Worm (Caenorhabditis elegans) whole organism, mixed stage, embryonic: ENCODE data around the gene R08C7.11.

Experiments
- M03D4.4 ChIP-seq: sonication (generic microtip); optimal IDR thresholded peaks from 2 replicates; lab custom pipeline; 2017; ENCODE audit warnings: mild to moderate bottlenecking, missing genetic modification characterization, missing compliant biosample characterization
- bed-3 ChIP-seq: fragments of 200-800 bp; sonication (Bioruptor generic); optimal IDR thresholded peaks from 3 replicates; lab custom pipeline; 2018; ENCODE audit warnings: mild to moderate bottlenecking, missing genetic modification characterization, moderate library complexity, missing compliant biosample characterization
- ceh-39 ChIP-seq: fragments of 150-350 bp; optimal IDR thresholded peaks from 2 replicates; lab custom pipeline; 2014; ENCODE audit warnings: missing biosample characterization, missing genetic modification characterization
- ceh-43 ChIP-seq: fragments of 200-800 bp; sonication (Bioruptor generic); optimal IDR thresholded peaks from 2 replicates; lab custom pipeline; 2018; ENCODE audit warnings: mild to moderate bottlenecking, missing genetic modification characterization, moderate library complexity, missing compliant biosample characterization
- ceh-83 ChIP-seq: fragments of 200-800 bp; sonication (Bioruptor generic); optimal IDR thresholded peaks from 2 replicates; lab custom pipeline; 2018; ENCODE audit warnings: mild to moderate bottlenecking, missing genetic modification characterization, missing compliant biosample characterization
- ces-1 ChIP-seq: fragments of 150-350 bp; optimal IDR thresholded peaks from 2 replicates; lab custom pipeline; 2014; ENCODE audit warnings: missing biosample characterization, missing genetic modification reagents, missing genetic modification characterization
- drap-1 ChIP-seq: fragments of 200-800 bp; sonication (Bioruptor generic); optimal IDR thresholded peaks from 3 replicates; lab custom pipeline; 2018; ENCODE audit warnings: mild to moderate bottlenecking, missing genetic modification characterization, missing compliant biosample characterization
- elt-3 ChIP-seq: fragments of 150-350 bp; optimal IDR thresholded peaks from 2 replicates; lab custom pipeline; 2014; ENCODE audit warnings: missing biosample characterization, missing genetic modification characterization
- flh-1 ChIP-seq: fragments of 200-800 bp; sonication (Bioruptor generic); optimal IDR thresholded peaks from 2 replicates; lab custom pipeline; 2018; ENCODE audit warnings: mild to moderate bottlenecking, missing genetic modification characterization, moderate library complexity, missing compliant biosample characterization
- ham-2 ChIP-seq: fragments of 200-800 bp; sonication (Bioruptor generic); optimal IDR thresholded peaks from 2 replicates; lab custom pipeline; 2018; ENCODE audit warnings: mild to moderate bottlenecking, missing genetic modification characterization, missing compliant biosample characterization
- hlh-1 ChIP-seq: fragments of 150-350 bp; optimal IDR thresholded peaks from 2 replicates; lab custom pipeline; 2014; ENCODE audit warnings: missing biosample characterization, missing genetic modification reagents, missing genetic modification characterization
- lin-13 ChIP-seq: fragments of 150-350 bp; optimal IDR thresholded peaks from 2 replicates; lab custom pipeline; 2014; ENCODE audit warnings: missing biosample characterization, missing genetic modification characterization
- lin-32 ChIP-seq: fragments of 200-800 bp; sonication (Bioruptor generic); optimal IDR thresholded peaks from 2 replicates; lab custom pipeline; 2018; ENCODE audit warnings: mild to moderate bottlenecking, missing genetic modification characterization, missing compliant biosample characterization
- lsy-2 ChIP-seq: fragments of 150-350 bp; optimal IDR thresholded peaks from 2 replicates; lab custom pipeline; 2014; ENCODE audit warnings: missing biosample characterization, missing genetic modification characterization
- nhr-12 ChIP-seq: fragments of 150-350 bp; optimal IDR thresholded peaks from 2 replicates; lab custom pipeline; 2014; ENCODE audit warnings: missing biosample characterization, missing genetic modification characterization
- nhr-2 ChIP-seq: fragments of 150-350 bp; optimal IDR thresholded peaks from 2 replicates; lab custom pipeline; 2014; ENCODE audit warnings: missing biosample characterization, missing genetic modification characterization
- nhr-237 ChIP-seq: fragments of 150-350 bp; optimal IDR thresholded peaks from 2 replicates; lab custom pipeline; 2014; ENCODE audit warnings: missing biosample characterization, missing genetic modification characterization
- nhr-28 ChIP-seq: fragments of 150-350 bp; optimal IDR thresholded peaks from 2 replicates; lab custom pipeline; 2014; ENCODE audit warnings: missing biosample characterization, missing genetic modification characterization
- nhr-76 ChIP-seq: sonication (generic microtip); optimal IDR thresholded peaks from 2 replicates; lab custom pipeline; 2017; ENCODE audit warnings: missing biosample characterization, missing genetic modification characterization
- pha-4 ChIP-seq: fragments of 150-350 bp; optimal IDR thresholded peaks from 2 replicates; lab custom pipeline; 2018; ENCODE audit warnings: missing biosample characterization, missing genetic modification reagents, missing genetic modification characterization
- sem-2 ChIP-seq: fragments of 200-800 bp; sonication (Bioruptor generic); optimal IDR thresholded peaks from 2 replicates; lab custom pipeline; 2018; ENCODE audit warnings: mild to moderate bottlenecking, missing genetic modification characterization, missing compliant biosample characterization
- snpc-4 ChIP-seq: fragments of 150-350 bp; optimal IDR thresholded peaks from 2 replicates; lab custom pipeline; 2014; ENCODE audit warnings: missing biosample characterization, missing genetic modification characterization
- tbx-8 ChIP-seq: fragments of 200-800 bp; sonication (Bioruptor generic); optimal IDR thresholded peaks from 2 replicates; lab custom pipeline; 2018; ENCODE audit warnings: mild to moderate bottlenecking, missing genetic modification characterization, moderate library complexity, missing compliant biosample characterization
- unc-120 ChIP-seq: sonication (generic microtip); optimal IDR thresholded peaks from 2 replicates; lab custom pipeline; 2017; ENCODE audit warnings: missing genetic modification characterization, missing compliant biosample characterization; ENCODE audit not compliant: poor library complexity, severe bottlenecking
- unc-39 ChIP-seq: fragments of 150-350 bp; optimal IDR thresholded peaks from 2 replicates; lab custom pipeline; 2014; ENCODE audit warnings: missing biosample characterization, missing genetic modification characterization
- unc-62 ChIP-seq: fragments of 150-350 bp; optimal IDR thresholded peaks from 2 replicates; lab custom pipeline; 2014; ENCODE audit warnings: missing biosample characterization, missing genetic modification reagents, missing genetic modification characterization
- zip-8 ChIP-seq: fragments of 150-350 bp; optimal IDR thresholded peaks from 2 replicates; lab custom pipeline; 2014; ENCODE audit warnings: missing biosample characterization, missing genetic modification characterization
- ztf-11 ChIP-seq: fragments of 150-350 bp; optimal IDR thresholded peaks from 2 replicates; lab custom pipeline; 2014; ENCODE audit warnings: missing biosample characterization, missing genetic modification characterization

R08C7.11 gene

DNA sequence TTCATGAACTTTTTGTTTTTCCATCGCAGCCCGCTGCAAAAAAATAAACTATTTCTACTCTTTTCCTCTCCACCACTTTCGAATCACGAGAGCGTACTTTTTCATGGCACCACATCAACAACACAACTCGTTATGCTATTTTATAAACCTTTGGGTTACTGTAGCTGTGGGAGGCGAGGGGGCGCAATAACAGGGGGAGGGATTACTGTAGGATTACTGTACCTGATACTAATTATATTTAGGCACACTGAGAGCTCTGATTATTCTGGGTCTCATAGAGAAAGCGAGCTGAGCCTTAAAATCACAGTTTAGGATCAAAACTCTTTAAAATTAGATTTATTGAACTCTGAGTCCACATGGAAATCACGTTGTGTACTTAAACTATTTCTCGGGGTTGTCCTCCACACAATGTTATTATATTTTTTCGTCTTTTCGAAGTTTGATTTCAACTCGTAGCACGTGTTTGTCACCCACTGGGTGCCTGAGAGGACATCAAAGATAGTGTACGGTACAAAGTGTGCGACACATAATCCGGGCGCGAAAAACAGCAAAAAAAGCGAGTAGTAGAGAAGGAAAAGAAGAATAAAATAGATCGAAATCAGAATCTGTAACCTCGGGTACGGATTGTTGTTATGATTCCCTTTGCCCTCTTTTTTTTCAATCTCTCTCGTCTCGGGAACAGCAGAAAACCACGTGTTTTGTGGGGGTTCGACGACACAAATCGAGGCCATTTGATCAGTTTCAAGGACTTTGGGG is 17.9 kb upstream of the R08C7.11 start:
- TF ChIP-seq bed-3 (GFP tag; lab: Kevin White, UChicago) (no peak), nhr-12 (tag; lab: Kevin White, UChicago) (no peak), lsy-2 (no peak), ham-2 (GFP tag; lab: Kevin White, UChicago) (no peak), hlh-1 (tag; lab: Kevin White, UChicago) (no peak), flh-1 (GFP tag; lab: Kevin White, UChicago) (no peak), ceh-43 (no peak), M03D4.4 (no peak), unc-120 (no peak), unc-62 (GFP tag; lab: Kevin White, UChicago) (no peak), pha-4 (no peak), ces-1 (GFP tag; lab: Kevin White, UChicago) (no peak), lin-32 (GFP tag; lab: Kevin White, UChicago) (no peak), sem-2 (GFP tag; lab: Kevin White, UChicago) (no peak), elt-3 (no peak), ztf-11 (no peak), unc-39 (tag; lab: Kevin White, UChicago) (no peak), nhr-76 (no peak)
- TF ChIP-seq, all 35 proteins: peak for 0

DNA sequence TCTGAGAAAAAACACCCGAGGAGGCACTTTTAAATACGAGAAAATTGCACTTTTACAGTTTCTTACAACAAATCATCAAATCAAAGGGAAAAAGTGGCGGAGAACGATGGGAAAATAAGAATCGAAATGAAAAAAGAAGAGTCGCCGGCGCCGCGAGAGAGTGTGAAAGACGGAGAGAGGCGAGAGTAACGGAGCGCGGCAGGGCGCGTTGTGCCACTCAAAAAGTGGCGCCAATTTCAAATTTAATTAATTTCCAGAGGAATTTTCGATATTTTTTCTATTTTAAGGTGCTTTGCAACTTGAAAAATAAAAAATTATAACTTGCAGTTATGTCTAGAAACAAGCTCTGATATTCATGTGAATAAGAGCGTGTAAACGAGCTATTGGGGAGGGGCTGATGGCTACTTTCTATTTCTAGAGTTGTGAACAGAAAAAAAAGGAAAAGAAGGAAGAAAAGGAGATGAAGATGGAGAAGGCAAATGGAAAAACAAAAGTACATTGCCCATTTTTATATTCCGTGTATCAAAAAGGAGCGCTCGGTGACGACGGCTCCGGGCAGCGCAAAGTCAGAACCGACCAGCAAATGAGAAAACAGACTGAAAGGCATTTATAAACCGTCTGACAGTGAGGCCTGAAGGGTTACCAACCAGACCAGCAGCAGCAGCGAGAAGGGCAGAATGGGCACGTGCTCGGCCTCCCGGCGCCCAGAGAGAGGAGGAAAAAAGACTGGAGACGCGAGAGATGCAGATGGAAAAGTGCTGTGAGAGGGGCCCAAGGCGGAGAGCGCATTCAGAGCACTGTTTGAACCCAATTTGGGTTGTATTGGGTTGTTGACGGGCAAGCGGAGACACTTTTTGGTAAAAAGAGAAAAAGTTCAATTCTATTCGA is 16.4 kb upstream of the R08C7.11 start:
- TF ChIP-seq snpc-4 (tag; lab: Kevin White, UChicago) (no peak), nhr-2 (tag; lab: Kevin White, UChicago) (no peak), unc-39 (tag; lab: Kevin White, UChicago) (no peak), zip-8 (no peak), lsy-2 (no peak)
- TF ChIP-seq, all 35 proteins: peak for 0

DNA sequence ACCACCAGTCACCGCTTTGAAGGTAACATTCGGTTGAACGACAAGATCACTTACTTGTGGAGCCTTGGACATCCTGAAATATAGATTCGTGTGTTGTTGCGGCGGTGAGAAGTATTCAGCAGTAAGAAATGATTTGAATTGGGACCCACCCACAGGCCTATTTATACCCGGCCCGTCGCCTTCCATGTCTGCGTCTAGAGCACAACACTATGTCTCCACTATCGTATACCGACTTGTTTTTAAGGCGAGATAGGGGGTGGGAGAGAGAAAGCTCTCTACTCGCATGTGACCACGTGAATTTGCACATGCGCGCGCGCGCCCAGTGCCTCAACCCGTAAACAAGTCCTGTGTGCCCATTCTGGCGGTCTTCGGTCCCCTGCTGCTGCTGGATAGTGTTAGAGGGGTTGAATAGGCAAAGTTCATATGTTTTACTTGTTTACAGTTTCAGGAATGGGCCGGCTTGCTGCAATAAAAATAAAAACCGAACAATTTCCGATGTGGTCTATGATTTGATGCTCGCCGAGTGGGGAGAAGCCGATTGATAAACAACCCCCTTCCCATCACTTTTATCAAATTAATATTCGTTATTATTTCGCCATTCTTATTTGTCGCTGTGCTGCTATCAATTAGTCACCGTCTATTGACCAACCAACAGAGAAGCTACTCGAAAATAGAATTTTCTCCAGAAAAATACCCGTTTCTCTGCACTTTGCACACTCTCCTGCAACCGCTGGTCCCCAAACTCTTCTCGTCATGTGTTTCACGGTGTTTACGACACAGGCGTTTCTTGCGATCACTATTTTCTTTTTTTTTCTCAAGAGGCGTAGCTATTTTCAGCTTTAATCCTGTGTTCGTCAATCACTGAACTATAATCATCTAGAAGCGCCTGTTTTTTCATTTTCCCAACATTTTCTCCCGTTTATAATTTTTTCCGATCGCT is 15.3 kb upstream of the R08C7.11 start:
- TF ChIP-seq drap-1 (GFP tag; lab: Kevin White, UChicago) (peak; percentile 30), sem-2 (GFP tag; lab: Kevin White, UChicago) (peak; percentile 5), pha-4 (peak; percentile 50), hlh-1 (tag; lab: Kevin White, UChicago) (peak; percentile 45), bed-3 (GFP tag; lab: Kevin White, UChicago) (no peak), unc-120 (no peak)

DNA sequence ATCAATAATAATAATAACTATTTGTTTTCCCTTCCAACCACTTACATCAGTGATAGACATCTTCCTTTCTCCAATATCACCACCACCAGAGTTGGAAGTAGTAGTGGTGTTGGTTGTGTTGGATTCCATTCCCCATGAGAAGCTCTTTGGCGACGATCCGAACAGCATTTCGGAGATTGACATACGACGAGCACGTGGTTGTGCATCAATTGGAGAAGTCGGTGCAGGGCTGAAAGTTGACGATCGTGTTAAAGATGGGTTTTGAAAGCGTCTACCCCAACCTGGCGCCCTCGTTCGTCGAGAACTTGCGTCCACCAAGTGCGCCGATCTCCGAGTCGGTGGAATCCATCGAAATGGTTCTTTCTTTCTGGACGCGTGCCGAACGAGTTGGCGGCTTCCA is 14.3 kb upstream of the R08C7.11 start:
- TF ChIP-seq lin-32 (GFP tag; lab: Kevin White, UChicago) (no peak), bed-3 (GFP tag; lab: Kevin White, UChicago) (no peak), ceh-39 (tag; lab: Kevin White, UChicago) (no peak), nhr-76 (no peak), ceh-83 (GFP tag; lab: Kevin White, UChicago) (no peak), tbx-8 (no peak), ces-1 (GFP tag; lab: Kevin White, UChicago) (no peak), nhr-28 (tag; lab: Kevin White, UChicago) (no peak), snpc-4 (tag; lab: Kevin White, UChicago) (no peak), M03D4.4 (no peak), lin-13 (tag; lab: Kevin White, UChicago) (no peak), nhr-237 (tag; lab: Kevin White, UChicago) (no peak)
